Worm (Caenorhabditis elegans) whole organism, young adult: Measurements from ENCODE around the gene golg-4.

ENCODE experiments used
- B0035.1 ChIP-seq: sonication (generic microtip); optimal IDR thresholded peaks from 2 replicates; lab custom pipeline; 2016; ENCODE audit warnings: missing genetic modification characterization, mild to moderate bottlenecking, missing compliant biosample characterization, missing genotype, missing genetic modification reagents
- B0336.3 ChIP-seq: fragments of 200-800 bp; sonication (Bioruptor generic); IDR thresholded peaks from 2 replicates; pipeline ENCODE4 v1.3.6; 2022; ENCODE audit warnings: missing genetic modification characterization, missing compliant biosample characterization
- D2030.7 ChIP-seq: fragments of 200-800 bp; sonication (Bioruptor generic); IDR thresholded peaks from 2 replicates; pipeline ENCODE4 v1.3.6; 2022; ENCODE audit warnings: missing genetic modification reagents, missing genetic modification characterization, missing compliant biosample characterization
- F33H1.4 ChIP-seq: fragments of 200-800 bp; sonication (Bioruptor generic); IDR thresholded peaks from 2 replicates; pipeline ENCODE4 v1.3.6; 2022; ENCODE audit warnings: missing genetic modification reagents, missing genetic modification characterization, missing compliant biosample characterization
- F39B2.1 ChIP-seq: fragments of 200-800 bp; sonication (Bioruptor generic); IDR thresholded peaks from 2 replicates; pipeline ENCODE4 v1.3.6; 2022; ENCODE audit warnings: missing genetic modification reagents, missing genetic modification characterization, missing compliant biosample characterization
- F49E8.2 ChIP-seq: sonication (generic microtip); optimal IDR thresholded peaks from 3 replicates; lab custom pipeline; 2017; ENCODE audit warnings: missing genetic modification characterization, mild to moderate bottlenecking, missing compliant biosample characterization, antibody characterized with exemption, moderate library complexity; ENCODE audit not compliant: insufficient read depth
- F52B5.7 ChIP-seq: sonication (generic microtip); optimal IDR thresholded peaks from 2 replicates; lab custom pipeline; 2016; ENCODE audit warnings: mild to moderate bottlenecking, missing genetic modification characterization, missing compliant biosample characterization
- F57A8.1 ChIP-seq: fragments of 200-800 bp; sonication (Bioruptor generic); optimal IDR thresholded peaks from 2 replicates; lab custom pipeline; 2018; ENCODE audit warnings: mild to moderate bottlenecking, missing genetic modification characterization, moderate library complexity, missing compliant biosample characterization
- T26A5.8 ChIP-seq: sonication (generic microtip); optimal IDR thresholded peaks from 2 replicates; lab custom pipeline; 2016; ENCODE audit warnings: missing genetic modification characterization, missing compliant biosample characterization
- Y53G8AR.9 ChIP-seq: fragments of 200-800 bp; sonication (Bioruptor generic); conservative IDR thresholded peaks from 2 replicates; pipeline ENCODE4 v1.3.6; 2022; ENCODE audit warnings: missing genetic modification reagents, missing genetic modification characterization, missing compliant biosample characterization
- Y79H2A.3 ChIP-seq: fragments of 200-800 bp; sonication (Bioruptor generic); conservative IDR thresholded peaks from 2 replicates; pipeline ENCODE4 v1.3.6; 2022; ENCODE audit warnings: missing genetic modification reagents, missing genetic modification characterization, missing compliant biosample characterization
- Y95B8A.8 ChIP-seq: fragments of 200-800 bp; sonication (Bioruptor generic); IDR thresholded peaks from 2 replicates; pipeline ENCODE4 v1.3.6; 2022; ENCODE audit warnings: missing genetic modification reagents, missing genetic modification characterization, missing compliant biosample characterization
- aptf-2 ChIP-seq: fragments of 200-800 bp; sonication (Bioruptor generic); conservative IDR thresholded peaks from 2 replicates; pipeline ENCODE4 v1.3.6; 2022; ENCODE audit warnings: missing genetic modification reagents, missing genetic modification characterization, missing compliant biosample characterization
- atf-7 ChIP-seq: sonication (generic microtip); optimal IDR thresholded peaks from 2 replicates; lab custom pipeline; 2017; ENCODE audit warnings: mild to moderate bottlenecking, missing genetic modification characterization, missing compliant biosample characterization
- athp-1 ChIP-seq: sonication (generic microtip); optimal IDR thresholded peaks from 2 replicates; lab custom pipeline; 2017; ENCODE audit warnings: mild to moderate bottlenecking, missing genetic modification characterization, missing compliant biosample characterization
- attf-3 ChIP-seq: fragments of 200-800 bp; sonication (Bioruptor generic); conservative IDR thresholded peaks from 2 replicates; pipeline ENCODE4 v1.3.6; 2022; ENCODE audit warnings: missing genetic modification reagents, missing genetic modification characterization, missing compliant biosample characterization
- attf-6 ChIP-seq: fragments of 200-800 bp; sonication (Bioruptor generic); IDR thresholded peaks from 2 replicates; pipeline ENCODE4 v1.3.6; 2022; ENCODE audit warnings: missing genetic modification reagents, missing genetic modification characterization, missing compliant biosample characterization
- ceh-40 ChIP-seq: fragments of 200-800 bp; sonication (Bioruptor generic); IDR thresholded peaks from 2 replicates; pipeline ENCODE4 v1.3.6; 2022; ENCODE audit warnings: missing genetic modification characterization, missing compliant biosample characterization
- dox-1 ChIP-seq: fragments of 200-800 bp; sonication (Bioruptor generic); IDR thresholded peaks from 2 replicates; pipeline ENCODE4 v1.3.6; 2022; ENCODE audit warnings: missing genetic modification reagents, missing genetic modification characterization, missing compliant biosample characterization
- efl-1 ChIP-seq: fragments of 150-350 bp; optimal IDR thresholded peaks from 2 replicates; lab custom pipeline; 2014; ENCODE audit warnings: missing biosample characterization, missing genetic modification reagents, missing genetic modification characterization
- egl-18 ChIP-seq: fragments of 200-800 bp; sonication (Bioruptor generic); IDR thresholded peaks from 2 replicates; pipeline ENCODE4 v1.3.6; 2022; ENCODE audit warnings: missing genetic modification reagents, missing genetic modification characterization, missing compliant biosample characterization
- hmg-1.2 ChIP-seq: fragments of 200-800 bp; sonication (Bioruptor generic); IDR thresholded peaks from 2 replicates; pipeline ENCODE4 v1.3.6; 2022; ENCODE audit warnings: missing genetic modification reagents, missing genetic modification characterization, missing compliant biosample characterization
- hrde-1 ChIP-seq: sonication (generic microtip); optimal IDR thresholded peaks from 2 replicates; lab custom pipeline; 2016; ENCODE audit warnings: missing genetic modification characterization, mild to moderate bottlenecking, missing compliant biosample characterization, moderate library complexity, missing genotype, missing genetic modification reagents, borderline replicate concordance
- lag-1 ChIP-seq: fragments of 200-800 bp; sonication (Bioruptor generic); IDR thresholded peaks from 2 replicates; pipeline ENCODE4 v1.3.6; 2022; ENCODE audit warnings: missing genetic modification reagents, missing genetic modification characterization, missing compliant biosample characterization
- lin-26 ChIP-seq: fragments of 200-800 bp; sonication (Bioruptor generic); IDR thresholded peaks from 2 replicates; pipeline ENCODE4 v1.3.6; 2022; ENCODE audit warnings: missing genetic modification reagents, missing genetic modification characterization, missing compliant biosample characterization
- lin-35 ChIP-seq, 3 experiments: fragments of 150-350 bp in 2 of 3; sonication (generic microtip) in 1 of 3; optimal IDR thresholded peaks; 2 replicates each; lab custom pipeline; 2014 to 2018; ENCODE audit warnings: missing biosample characterization in 3 of 3, missing genetic modification characterization in 3 of 3, missing genetic modification reagents in 3 of 3
- lin-54 ChIP-seq: fragments of 200-800 bp; sonication (Bioruptor generic); optimal IDR thresholded peaks from 2 replicates; lab custom pipeline; 2018; ENCODE audit warnings: mild to moderate bottlenecking, missing genetic modification characterization, missing compliant biosample characterization
- lsl-1 ChIP-seq: fragments of 200-800 bp; sonication (Bioruptor generic); optimal IDR thresholded peaks from 2 replicates; lab custom pipeline; 2018; ENCODE audit warnings: mild to moderate bottlenecking, missing genetic modification characterization, moderate library complexity, missing compliant biosample characterization
- madf-10 ChIP-seq: sonication (generic microtip); optimal IDR thresholded peaks from 2 replicates; lab custom pipeline; 2016; ENCODE audit warnings: mild to moderate bottlenecking, missing genetic modification characterization, missing compliant biosample characterization
- mcd-1 ChIP-seq: fragments of 200-800 bp; sonication (Bioruptor generic); IDR thresholded peaks from 2 replicates; pipeline ENCODE4 v1.3.6; 2022; ENCODE audit warnings: missing genetic modification reagents, missing genetic modification characterization, missing compliant biosample characterization
- mel-28 ChIP-seq: sonication (generic microtip); optimal IDR thresholded peaks from 2 replicates; lab custom pipeline; 2016; ENCODE audit warnings: borderline replicate concordance, mild to moderate bottlenecking, missing genetic modification characterization, missing compliant biosample characterization
- mes-4 ChIP-seq: sonication (generic microtip); optimal IDR thresholded peaks from 2 replicates; lab custom pipeline; 2016; ENCODE audit warnings: missing genotype, missing genetic modification characterization, missing compliant biosample characterization
- nfyb-1 ChIP-seq: fragments of 200-800 bp; sonication (Bioruptor generic); IDR thresholded peaks from 2 replicates; pipeline ENCODE4 v1.3.6; 2022; ENCODE audit warnings: missing genetic modification reagents, missing genetic modification characterization, missing compliant biosample characterization
- nhr-120 ChIP-seq: fragments of 200-800 bp; sonication (Bioruptor generic); IDR thresholded peaks from 2 replicates; pipeline ENCODE4 v1.3.6; 2022; ENCODE audit warnings: missing genetic modification characterization, missing compliant biosample characterization
- nhr-90 ChIP-seq: sonication (generic microtip); optimal IDR thresholded peaks from 2 replicates; lab custom pipeline; 2016; ENCODE audit warnings: missing genotype, mild to moderate bottlenecking, missing genetic modification characterization, missing compliant biosample characterization
- pha-4 ChIP-seq: fragments of 150-350 bp; sonication (generic microtip); optimal IDR thresholded peaks from 2 replicates; lab custom pipeline; 2014; ENCODE audit warnings: missing biosample characterization, missing genetic modification reagents, missing genetic modification characterization
- rcor-1 ChIP-seq: fragments of 200-800 bp; sonication (Bioruptor generic); IDR thresholded peaks from 2 replicates; pipeline ENCODE4 v1.3.6; 2022; ENCODE audit warnings: missing genetic modification reagents, missing genetic modification characterization, missing compliant biosample characterization
- repo-1 ChIP-seq: sonication (generic microtip); optimal IDR thresholded peaks from 2 replicates; lab custom pipeline; 2017; ENCODE audit warnings: mild to moderate bottlenecking, missing genetic modification characterization, missing compliant biosample characterization
- sea-2 ChIP-seq: fragments of 200-800 bp; sonication (Bioruptor generic); IDR thresholded peaks from 2 replicates; pipeline ENCODE4 v1.3.6; 2022; ENCODE audit warnings: missing genetic modification characterization, missing compliant biosample characterization
- snpc-1.1 ChIP-seq: sonication (generic microtip); optimal IDR thresholded peaks from 2 replicates; lab custom pipeline; 2017; ENCODE audit warnings: missing genetic modification characterization, mild to moderate bottlenecking, missing compliant biosample characterization, antibody characterized with exemption, moderate library complexity, missing genotype, missing genetic modification reagents; ENCODE audit not compliant: insufficient read depth
- snpc-3.4 ChIP-seq: sonication (generic microtip); optimal IDR thresholded peaks from 2 replicates; lab custom pipeline; 2017; ENCODE audit warnings: missing genetic modification characterization, mild to moderate bottlenecking, missing compliant biosample characterization, antibody characterized with exemption, moderate library complexity, missing genotype, missing genetic modification reagents
- snpc-4 ChIP-seq, 5 experiments: fragments of 150-350 bp in 1 of 5; sonication (generic microtip) in 4 of 5; optimal IDR thresholded peaks; 2 replicates each; lab custom pipeline; 2014 to 2018; ENCODE audit warnings: missing genetic modification characterization in 5 of 5, missing biosample characterization in 3 of 5, antibody characterized with exemption in 2 of 5, mild to moderate bottlenecking in 2 of 5, missing compliant biosample characterization in 2 of 5, missing genotype in 2 of 5, moderate library complexity in 2 of 5, missing genetic modification reagents in 1 of 5
- unc-62 ChIP-seq: fragments of 150-350 bp; optimal IDR thresholded peaks from 2 replicates; lab custom pipeline; 2014; ENCODE audit warnings: missing biosample characterization, missing genetic modification reagents, missing genetic modification characterization
- ztf-18 ChIP-seq: sonication (generic microtip); optimal IDR thresholded peaks from 2 replicates; lab custom pipeline; 2016; ENCODE audit warnings: missing genotype, mild to moderate bottlenecking, missing genetic modification characterization, missing compliant biosample characterization
- ztf-26 ChIP-seq: sonication (generic microtip); optimal IDR thresholded peaks from 2 replicates; lab custom pipeline; 2017; ENCODE audit warnings: missing genetic modification characterization, missing compliant biosample characterization
- ztf-28 ChIP-seq: fragments of 200-800 bp; sonication (Bioruptor generic); IDR thresholded peaks from 2 replicates; pipeline ENCODE4 v1.3.6; 2022; ENCODE audit warnings: missing genetic modification reagents, missing genetic modification characterization, missing compliant biosample characterization
- ztf-6 ChIP-seq: fragments of 200-800 bp; sonication (Bioruptor generic); IDR thresholded peaks from 2 replicates; pipeline ENCODE4 v1.3.6; 2022; ENCODE audit warnings: missing genetic modification reagents, missing genetic modification characterization, missing compliant biosample characterization

The golg-4 gene

ce11 chrIII:3456226-3456625 lies 50.9 kb downstream of the golg-4 start (continued):
- TF ChIP-seq Y79H2A.3 (GFP tag; lab: Robert Waterston, UW) (no peak), hrde-1 (tag; lab: Kevin White, UChicago) (peak; percentile 4), efl-1 (GFP tag; lab: Kevin White, UChicago) (peak; percentile 82), nfyb-1 (GFP tag; lab: Robert Waterston, UW) (peak; percentile 98), F52B5.7 (peak; percentile 38), ztf-26 (peak; percentile 98), unc-62 (GFP tag; lab: Kevin White, UChicago) (peak; percentile 33), snpc-3.4 (tag; lab: Kevin White, UChicago) (peak; percentile 75), ztf-18 (tag; lab: Kevin White, UChicago) (peak; percentile 91), aptf-2 (GFP tag; lab: Robert Waterston, UW) (0 out of 2 replicates have a peak, but pooled peaks have one; percentile 42), F49E8.2 (peak; percentile 83), ztf-6 (GFP tag; lab: Robert Waterston, UW) (peak; percentile 33; the same call in 1 of the 2 replicates), B0336.3 (peak; percentile 96), nhr-90 (peak; percentile 30), rcor-1 (GFP tag; lab: Robert Waterston, UW) (peak; percentile 93), athp-1 (peak; percentile 93), mes-4 (no peak), madf-10 (tag; lab: Kevin White, UChicago) (peak; percentile 89), ceh-40 (GFP tag; lab: Robert Waterston, UW) (no peak), dox-1 (GFP tag; lab: Robert Waterston, UW) (peak; percentile 94), repo-1 (tag; lab: Kevin White, UChicago) (peak; percentile 92), F57A8.1 (no peak), snpc-4 (GFP tag; optimal IDR thresholded peaks at IDR 0.05; lab: Kevin White, UChicago) (peak; percentile 65), snpc-4 (tag; optimal IDR thresholded peaks at IDR 0.05; lab: Kevin White, UChicago) (peak; percentile 76 to 87 (median 85)), F39B2.1 (GFP tag; lab: Robert Waterston, UW) (no peak), egl-18 (peak; percentile 91), F33H1.4 (GFP tag; lab: Robert Waterston, UW) (peak; percentile 90), Y95B8A.8 (peak; percentile 84), snpc-1.1 (tag; lab: Kevin White, UChicago) (peak; percentile 21), lin-26 (GFP tag; lab: Robert Waterston, UW) (peak; percentile 25; the same call in 1 of the 2 replicates), nhr-120 (GFP tag; lab: Robert Waterston, UW) (0 out of 2 replicates have a peak, but pooled peaks have one; percentile 19), atf-7 (peak; percentile 82), lag-1 (0 out of 2 replicates have a peak, but pooled peaks have one; percentile 18), T26A5.8 (no peak), mel-28 (tag; lab: Kevin White, UChicago) (peak; percentile 41), sea-2 (GFP tag; lab: Robert Waterston, UW) (0 out of 2 replicates have a peak, but pooled peaks have one; percentile 65), ztf-28 (GFP tag; lab: Robert Waterston, UW) (0 out of 2 replicates have a peak, but pooled peaks have one; percentile 55)

- TF ChIP-seq hrde-1 (tag; lab: Kevin White, UChicago) (peak; percentile 69), Y79H2A.3 (GFP tag; lab: Robert Waterston, UW) (no peak), mcd-1 (GFP tag; lab: Robert Waterston, UW) (peak; percentile 99), attf-6 (GFP tag; lab: Robert Waterston, UW) (peak; percentile 72), pha-4 (tag; lab: Kevin White, UChicago) (no peak), hmg-1.2 (GFP tag; lab: Robert Waterston, UW) (peak; percentile 99), Y53G8AR.9 (GFP tag; lab: Robert Waterston, UW) (peak; percentile 99), lin-35 (GFP tag; optimal IDR thresholded peaks at IDR 0.05; lab: Kevin White, UChicago) (peak in 2 of 3 experiments; percentile 91 to 95), efl-1 (GFP tag; lab: Kevin White, UChicago) (peak; percentile 83), lsl-1 (GFP tag; lab: Kevin White, UChicago) (peak; percentile 89), athp-1 (peak; percentile 93), lin-54 (peak; percentile 99), ztf-18 (tag; lab: Kevin White, UChicago) (peak; percentile 99), attf-3 (peak; percentile 45; the same call in 1 of the 2 replicates), F57A8.1 (no peak), D2030.7 (GFP tag; lab: Robert Waterston, UW) (peak; percentile 93), T26A5.8 (no peak), B0035.1 (tag; lab: Kevin White, UChicago) (peak; percentile 57)
Observed at ce11 chrIII:3460061-3460460, 54.7 kb downstream of the golg-4 start, which contains the start of gene C34C12.8. Gene C34C12.8, plus strand, starts transcription at chrIII:3460406.
